Worm (Caenorhabditis elegans) whole organism, L3 larva: ENCODE measurements around the gene gfat-1.

Experiments used
- ZK546.5 ChIP-seq: sonication (generic microtip); optimal IDR thresholded peaks from 2 replicates; lab custom pipeline; 2017; ENCODE audit warnings: missing biosample characterization, missing genetic modification characterization
- aly-2 ChIP-seq: fragments of 150-350 bp; optimal IDR thresholded peaks from 2 replicates; lab custom pipeline; 2014; ENCODE audit warnings: missing biosample characterization, missing genetic modification characterization
- ama-1 ChIP-seq: fragments of 150-350 bp; optimal IDR thresholded peaks from 2 replicates; lab custom pipeline; 2018
- ceh-28 ChIP-seq: fragments of 150-350 bp; optimal IDR thresholded peaks from 2 replicates; lab custom pipeline; 2014; ENCODE audit warnings: missing biosample characterization, missing genetic modification reagents, missing genetic modification characterization
- ceh-9 ChIP-seq: sonication (generic microtip); optimal IDR thresholded peaks from 2 replicates; lab custom pipeline; 2018; ENCODE audit warnings: missing biosample characterization, missing genetic modification characterization
- egl-5 ChIP-seq: fragments of 150-350 bp; optimal IDR thresholded peaks from 2 replicates; lab custom pipeline; 2017; ENCODE audit warnings: missing biosample characterization, missing genetic modification reagents, missing genetic modification characterization, inconsistent platforms
- elt-1 ChIP-seq: fragments of 150-350 bp; optimal IDR thresholded peaks from 2 replicates; lab custom pipeline; 2014; ENCODE audit warnings: missing biosample characterization, missing genetic modification characterization
- elt-2 ChIP-seq: sonication (generic microtip); optimal IDR thresholded peaks from 2 replicates; lab custom pipeline; 2016; ENCODE audit warnings: missing genetic modification reagents, mild to moderate bottlenecking, missing genetic modification characterization, missing compliant biosample characterization
- elt-3 ChIP-seq, 3 experiments: fragments of 150-350 bp in 1 of 3; sonication (generic microtip) in 2 of 3; optimal IDR thresholded peaks; 2 replicates in 2 of 3; 4 replicates in 1 of 3; lab custom pipeline; 2014 to 2017; ENCODE audit warnings: missing biosample characterization in 3 of 3, missing genetic modification characterization in 3 of 3
- fkh-10 ChIP-seq: sonication (generic microtip); optimal IDR thresholded peaks from 2 replicates; lab custom pipeline; 2017; ENCODE audit warnings: missing biosample characterization, missing genetic modification reagents, missing genetic modification characterization
- fos-1 ChIP-seq: fragments of 150-350 bp; optimal IDR thresholded peaks from 2 replicates; lab custom pipeline; 2014; ENCODE audit warnings: missing biosample characterization, missing genetic modification characterization
- jun-1 ChIP-seq: fragments of 150-350 bp; optimal IDR thresholded peaks from 2 replicates; lab custom pipeline; 2014; ENCODE audit warnings: missing biosample characterization, missing genetic modification reagents, missing genetic modification characterization
- lin-39 ChIP-seq: fragments of 150-350 bp; optimal IDR thresholded peaks from 2 replicates; lab custom pipeline; 2018; ENCODE audit warnings: missing biosample characterization, missing genetic modification reagents, missing genetic modification characterization
- mdl-1 ChIP-seq: fragments of 150-350 bp; optimal IDR thresholded peaks from 2 replicates; lab custom pipeline; 2014; ENCODE audit warnings: missing biosample characterization, missing genetic modification characterization
- nfya-1 ChIP-seq: sonication (generic microtip); optimal IDR thresholded peaks from 2 replicates; lab custom pipeline; 2017; ENCODE audit warnings: missing genetic modification characterization, mild to moderate bottlenecking, missing compliant biosample characterization, antibody characterized with exemption, moderate library complexity; ENCODE audit not compliant: insufficient read depth
- nhr-11 ChIP-seq: fragments of 150-350 bp; optimal IDR thresholded peaks from 2 replicates; lab custom pipeline; 2014; ENCODE audit warnings: missing biosample characterization, missing genetic modification characterization
- nhr-12 ChIP-seq: fragments of 150-350 bp; optimal IDR thresholded peaks from 2 replicates; lab custom pipeline; 2014; ENCODE audit warnings: missing biosample characterization, missing genetic modification characterization
- nhr-25 ChIP-seq: sonication (generic microtip); optimal IDR thresholded peaks from 2 replicates; lab custom pipeline; 2017; ENCODE audit warnings: missing biosample characterization, missing genetic modification characterization
- nhr-28 ChIP-seq: fragments of 150-350 bp; optimal IDR thresholded peaks from 2 replicates; lab custom pipeline; 2014; ENCODE audit warnings: missing biosample characterization, missing genetic modification characterization
- nhr-67 ChIP-seq: fragments of 150-350 bp; optimal IDR thresholded peaks from 2 replicates; lab custom pipeline; 2014; ENCODE audit warnings: missing biosample characterization, missing genetic modification characterization
- nhr-76 ChIP-seq: fragments of 150-350 bp; sonication (generic microtip); optimal IDR thresholded peaks from 5 replicates; lab custom pipeline; 2014; ENCODE audit warnings: missing biosample characterization, missing genetic modification characterization
- nhr-77 ChIP-seq: fragments of 150-350 bp; optimal IDR thresholded peaks from 2 replicates; lab custom pipeline; 2014; ENCODE audit warnings: missing biosample characterization, missing genetic modification characterization
- pha-4 ChIP-seq: fragments of 150-350 bp; optimal IDR thresholded peaks from 2 replicates; lab custom pipeline; 2014; ENCODE audit warnings: missing biosample characterization, missing genetic modification reagents, missing genetic modification characterization
- pqm-1 ChIP-seq: fragments of 150-350 bp; optimal IDR thresholded peaks from 2 replicates; lab custom pipeline; 2017; ENCODE audit warnings: missing biosample characterization, missing genetic modification characterization, inconsistent platforms
- sea-2 ChIP-seq: fragments of 150-350 bp; sonication (generic microtip); optimal IDR thresholded peaks from 4 replicates; lab custom pipeline; 2014; ENCODE audit warnings: missing biosample characterization, missing genetic modification reagents, missing genetic modification characterization
- snpc-4 ChIP-seq: fragments of 150-350 bp; optimal IDR thresholded peaks from 2 replicates; lab custom pipeline; 2014; ENCODE audit warnings: missing biosample characterization, missing genetic modification characterization
- unc-39 ChIP-seq: sonication (generic microtip); optimal IDR thresholded peaks from 4 replicates; lab custom pipeline; 2017; ENCODE audit warnings: missing biosample characterization, missing genetic modification characterization
- ztf-4 ChIP-seq: fragments of 150-350 bp; optimal IDR thresholded peaks from 2 replicates; lab custom pipeline; 2014; ENCODE audit warnings: missing biosample characterization, missing genetic modification characterization

Gene gfat-1

DNA sequence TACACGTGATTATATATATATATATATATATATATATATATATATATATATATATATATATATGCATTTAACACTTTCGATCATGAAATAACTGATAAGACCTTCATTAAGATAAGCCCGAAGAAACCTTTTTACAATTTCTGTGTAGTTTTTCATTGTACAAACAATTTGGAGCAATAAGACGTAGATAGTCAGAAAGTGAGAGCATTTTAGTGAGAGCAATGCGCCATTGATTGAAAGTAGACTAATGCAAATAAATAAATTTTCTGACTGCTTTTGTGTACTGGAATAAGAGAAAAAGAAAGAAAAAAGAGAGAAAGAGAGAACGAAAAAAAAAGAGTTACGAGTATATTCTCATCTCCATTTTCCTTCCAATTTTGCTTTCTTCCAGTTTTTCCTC is 9.4 kb upstream of the gfat-1 start:
- TF ChIP-seq pqm-1 (tag; lab: Kevin White, UChicago) (peak; percentile 67), nhr-76 (tag; lab: Kevin White, UChicago) (no peak), elt-2 (tag; lab: Kevin White, UChicago) (peak; percentile 82), elt-1 (tag; lab: Kevin White, UChicago) (no peak), pha-4 (tag; lab: Kevin White, UChicago) (peak; percentile 58)

ce11 chrII:11602387-11602960 is 7.3 kb upstream of the gfat-1 start:
- TF ChIP-seq fos-1 (tag; lab: Kevin White, UChicago) = no peak
- TF ChIP-seq nfya-1 (tag; lab: Kevin White, UChicago) = peak; percentile 68
- TF ChIP-seq pha-4 (tag; lab: Kevin White, UChicago) = peak; percentile 25

DNA sequence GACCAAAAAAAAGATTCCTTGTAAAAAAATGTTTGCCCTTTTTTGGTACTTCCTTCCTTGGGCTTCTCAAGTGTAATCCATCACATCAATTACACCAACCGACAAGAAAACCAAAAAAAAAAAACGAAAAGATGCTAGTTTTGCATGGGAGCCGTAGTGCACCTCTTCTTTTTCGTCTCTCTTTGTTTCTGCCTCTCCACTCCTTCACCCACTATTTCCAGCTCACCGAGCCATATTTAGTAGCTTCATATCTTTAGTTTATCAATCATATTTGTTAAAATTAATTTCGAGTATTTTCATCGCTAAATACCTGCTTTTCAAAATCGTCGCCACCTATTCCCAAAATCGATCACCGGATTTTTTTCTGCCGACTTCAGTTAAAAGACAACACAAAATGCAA is 5.5 kb upstream of the gfat-1 start, which contains the start of gene F07A11.4:
TSS of gene F07A11.4 (plus strand) at position 301 of the 400 bp plus-strand sequence.
- TF ChIP-seq nhr-76 (tag; lab: Kevin White, UChicago) = no peak
- TF ChIP-seq lin-39 = peak; percentile 7
- TF ChIP-seq, all 47 proteins: peak for 1

ce11 chrII:11599751-11600150 is 4.5 kb upstream of the gfat-1 start, which contains the start of gene npp-5:
TSS of gene npp-5 (minus strand) at chrII:11599809.
- peak; percentile 65 for TF ChIP-seq nfya-1 (tag; lab: Kevin White, UChicago)
- TF ChIP-seq pha-4 (tag; lab: Kevin White, UChicago) = peak; percentile 58
- TF ChIP-seq nhr-11 (tag; lab: Kevin White, UChicago) = no peak

- no peak for TF ChIP-seq sea-2 (GFP tag; lab: Kevin White, UChicago)
- TF ChIP-seq mdl-1 = no peak
- peak; percentile 73 for TF ChIP-seq elt-2 (tag; lab: Kevin White, UChicago)
- no peak for TF ChIP-seq ceh-9 (tag; lab: Kevin White, UChicago)
- no peak for TF ChIP-seq nhr-25 (tag; lab: Kevin White, UChicago)
- TF ChIP-seq aly-2 (tag; lab: Kevin White, UChicago) = no peak
- TF ChIP-seq ceh-28 (tag; lab: Kevin White, UChicago) = peak; percentile 23
- no peak for TF ChIP-seq ZK546.5 (tag; lab: Kevin White, UChicago)
- no peak for TF ChIP-seq jun-1
- peak; percentile 27 for TF ChIP-seq pqm-1 (tag; lab: Kevin White, UChicago)
- TF ChIP-seq elt-1 (tag; lab: Kevin White, UChicago) = no peak
- TF ChIP-seq nhr-77 (tag; lab: Kevin White, UChicago) = no peak
- no peak for TF ChIP-seq fos-1 (tag; lab: Kevin White, UChicago)
- TF ChIP-seq ama-1 = no peak
- TF ChIP-seq nhr-28 (tag; lab: Kevin White, UChicago) = no peak
- no peak for TF ChIP-seq nhr-12
- no peak for TF ChIP-seq pha-4 (tag; lab: Kevin White, UChicago)
- no peak for TF ChIP-seq nhr-67 (tag; lab: Kevin White, UChicago)
- no peak for TF ChIP-seq unc-39 (tag; lab: Kevin White, UChicago)
- TF ChIP-seq ztf-4 (tag; lab: Kevin White, UChicago) = no peak
- TF ChIP-seq, all 47 proteins: peak for 3
Observed at ce11 chrII:11596157-11596740, 1.0 kb upstream of the gfat-1 start.

- TF ChIP-seq snpc-4 (tag; lab: Kevin White, UChicago) = no peak
- TF ChIP-seq aly-2 (tag; lab: Kevin White, UChicago) = no peak
- TF ChIP-seq lin-39 = no peak
Observed at ce11 chrII:11592023-11592422, 3.2 kb downstream of the gfat-1 start, which contains the start of gene F07A11.1. TSS of gene F07A11.1 (minus strand) at chrII:11592123.

DNA sequence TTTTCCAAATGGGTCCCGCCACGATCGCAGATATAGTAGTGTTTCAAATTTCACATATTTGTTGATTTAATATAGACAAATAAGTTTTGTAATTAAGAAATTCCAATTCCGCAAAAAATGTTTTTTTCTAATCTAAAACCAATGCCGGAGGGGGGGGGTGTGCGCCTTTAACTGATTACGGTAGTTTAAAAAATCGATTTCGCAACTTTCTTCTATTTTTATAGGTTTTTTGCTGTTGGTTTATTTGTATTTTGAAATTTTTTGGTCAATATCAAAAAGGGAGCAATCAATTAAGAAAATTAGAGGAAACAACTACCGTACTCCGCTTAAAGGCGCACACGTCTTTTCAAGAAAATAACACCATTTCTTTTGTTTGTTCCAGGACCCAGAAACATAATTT is 3.7 kb downstream of the gfat-1 start:
- TF ChIP-seq fkh-10 (GFP tag; lab: Kevin White, UChicago) (no peak), nhr-77 (tag; lab: Kevin White, UChicago) (no peak), egl-5 (tag; lab: Kevin White, UChicago) (no peak), elt-3 (tag; optimal IDR thresholded peaks at IDR 0.05; lab: Kevin White, UChicago) (no peak)
- TF ChIP-seq, all 47 proteins: peak for 0
